Worm (Caenorhabditis elegans): Measurements from ENCODE around the gene srv-6.
A peak's percentile ranks its signal among the peaks of the same experiment; 100 is the strongest.

srv-6 gene

ce11 chrX:4245124-4245523, 11.7 kb upstream of the srv-6 start:
- peak; percentile 49 for TF ChIP-seq nhr-19 (GFP tag; conservative IDR thresholded peaks at IDR 0.05)
- no peak for TF ChIP-seq C34B4.2 (tag; optimal IDR thresholded peaks at IDR 0.05)
- no peak for TF ChIP-seq efl-1 (optimal IDR thresholded peaks at IDR 0.05)
- TF ChIP-seq efl-1 (GFP tag; optimal IDR thresholded peaks at IDR 0.05 in 1 of 2) = peak in 1 of 2 experiments; percentile 78
- TF ChIP-seq lin-35 (GFP tag; optimal IDR thresholded peaks at IDR 0.05) = peak in 1 of 2 experiments; percentile 55
- peak; percentile 74 for TF ChIP-seq elt-2 (tag; optimal IDR thresholded peaks at IDR 0.05)
- TF ChIP-seq nhr-20 (tag; optimal IDR thresholded peaks at IDR 0.05) = peak; percentile 1
- TF ChIP-seq tbx-2 (tag; optimal IDR thresholded peaks at IDR 0.05) = no peak
- no peak for TF ChIP-seq unc-98 (GFP tag; IDR thresholded peaks at IDR 0.05)

DNA sequence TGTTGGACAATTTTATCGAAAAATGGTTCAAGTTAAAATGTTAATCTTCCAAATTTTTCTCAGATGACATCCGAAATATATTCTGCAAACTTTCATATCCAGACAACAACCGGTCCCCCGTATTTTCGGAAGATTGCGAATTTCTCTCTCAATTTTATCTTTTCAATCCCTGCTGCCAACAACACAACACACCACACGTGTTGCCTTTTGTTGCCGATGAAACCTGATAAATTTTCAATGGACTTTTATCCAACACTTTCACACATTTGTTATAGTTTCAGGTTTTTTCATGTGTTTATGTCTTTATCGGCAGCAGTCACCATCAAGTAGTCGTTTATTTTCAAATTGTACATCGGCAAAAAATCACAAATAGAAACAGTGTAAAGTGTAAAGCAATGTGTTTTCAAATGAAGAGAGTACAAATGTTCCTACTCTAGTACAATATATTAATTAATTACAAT, 10.6 kb upstream of the srv-6 start:
- TF ChIP-seq nhr-19 (GFP tag; conservative IDR thresholded peaks at IDR 0.05) (0 out of 2 replicates have a peak, but pooled peaks have one; percentile 10), swsn-7 (tag; optimal IDR thresholded peaks at IDR 0.05) (no peak), isw-1 (GFP tag; IDR thresholded peaks at IDR 0.05) (no peak), ama-1 (optimal IDR thresholded peaks at IDR 0.05) (peak; percentile 89), jun-1 (tag; optimal IDR thresholded peaks at IDR 0.05) (no peak), mdl-1 (tag; optimal IDR thresholded peaks at IDR 0.05) (peak in 1 of 2 experiments; percentile 19), elt-3 (tag; optimal IDR thresholded peaks at IDR 0.05) (peak in 1 of 6 experiments; percentile 37), blmp-1 (tag; optimal IDR thresholded peaks at IDR 0.05) (peak; percentile 56), unc-30 (tag; optimal IDR thresholded peaks at IDR 0.05) (no peak), hpl-2 (GFP tag; optimal IDR thresholded peaks at IDR 0.05) (no peak), efl-1 (optimal IDR thresholded peaks at IDR 0.05) (no peak), efl-1 (GFP tag; optimal IDR thresholded peaks at IDR 0.05 in 1 of 2) (no peak), Y116A8C.19 (tag; optimal IDR thresholded peaks at IDR 0.05; ENCODE audit: borderline replicate concordance) (no peak), elt-2 (tag; optimal IDR thresholded peaks at IDR 0.05) (peak; percentile 32), snpc-4 (tag; optimal IDR thresholded peaks at IDR 0.05) (no peak), dsc-1 (tag; optimal IDR thresholded peaks at IDR 0.05) (no peak), sup-37 (GFP tag; optimal IDR thresholded peaks at IDR 0.05) (no peak), unc-98 (GFP tag; IDR thresholded peaks at IDR 0.05) (no peak), ceh-82 (tag; optimal IDR thresholded peaks at IDR 0.05) (no peak), lin-14 (GFP tag; optimal IDR thresholded peaks at IDR 0.05) (no peak), dpl-1 (GFP tag; optimal IDR thresholded peaks at IDR 0.05) (no peak), lsy-2 (tag; optimal IDR thresholded peaks at IDR 0.05) (no peak), nhr-90 (tag; optimal IDR thresholded peaks at IDR 0.05; ENCODE audit: poor library complexity) (peak; percentile 55), ets-5 (GFP tag; IDR thresholded peaks at IDR 0.05) (no peak), lin-35 (GFP tag; optimal IDR thresholded peaks at IDR 0.05) (peak in 1 of 2 experiments; percentile 49), ceh-8 (GFP tag; optimal IDR thresholded peaks at IDR 0.05) (no peak), pag-3 (tag; optimal IDR thresholded peaks at IDR 0.05; ENCODE audit: borderline replicate concordance, insufficient read depth) (no peak)

DNA sequence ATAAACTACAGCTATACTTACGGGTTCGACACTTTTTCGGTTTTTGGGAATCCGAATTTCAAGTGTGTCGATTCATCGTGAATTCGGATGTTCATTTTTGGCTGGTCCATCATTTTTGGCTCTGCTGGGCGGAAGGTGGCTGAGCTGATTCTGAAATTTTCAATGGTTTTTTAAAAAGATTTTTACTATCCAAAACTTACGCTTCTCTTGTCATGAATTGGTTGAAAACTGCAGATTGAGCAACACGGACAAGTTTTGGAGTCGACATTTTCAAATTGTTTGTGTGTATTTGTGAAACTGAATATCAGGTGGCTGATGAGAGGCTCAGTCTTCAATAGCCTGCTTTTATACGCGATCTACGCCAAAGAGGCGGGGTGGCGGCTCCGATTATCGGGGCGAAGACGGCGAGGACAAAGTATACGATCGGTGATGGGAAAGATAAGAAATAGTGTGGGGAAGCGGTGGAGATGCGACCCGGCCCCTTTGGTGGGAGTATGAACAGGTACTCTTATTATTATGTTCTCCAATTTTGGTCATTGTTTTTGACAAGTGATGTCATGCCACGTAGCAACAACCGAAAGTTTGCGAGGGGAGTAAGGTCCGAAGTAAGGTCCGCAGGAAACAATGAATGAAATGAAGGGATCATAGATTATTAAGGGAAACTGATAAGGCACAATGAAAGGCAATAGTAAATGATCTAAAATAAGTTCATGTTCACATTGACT, 9.8 kb upstream of the srv-6 start, which contains the start of gene F48D6.4:
TSS of gene F48D6.4 (minus strand) at position 346 of the 725 bp plus-strand sequence.
- no peak for TF ChIP-seq tlp-1 (tag; optimal IDR thresholded peaks at IDR 0.05)
- TF ChIP-seq nhr-85 (tag) = peak; percentile 14
- TF ChIP-seq elt-2 (tag; optimal IDR thresholded peaks at IDR 0.05) = peak; percentile 33
- no peak for TF ChIP-seq efl-1 (optimal IDR thresholded peaks at IDR 0.05)
- TF ChIP-seq efl-1 (GFP tag; optimal IDR thresholded peaks at IDR 0.05 in 1 of 2) = peak in 1 of 2 experiments; percentile 23
- TF ChIP-seq rnt-1 (tag; optimal IDR thresholded peaks at IDR 0.05) = no peak
- TF ChIP-seq ama-1 (optimal IDR thresholded peaks at IDR 0.05) = peak; percentile 11

DNA sequence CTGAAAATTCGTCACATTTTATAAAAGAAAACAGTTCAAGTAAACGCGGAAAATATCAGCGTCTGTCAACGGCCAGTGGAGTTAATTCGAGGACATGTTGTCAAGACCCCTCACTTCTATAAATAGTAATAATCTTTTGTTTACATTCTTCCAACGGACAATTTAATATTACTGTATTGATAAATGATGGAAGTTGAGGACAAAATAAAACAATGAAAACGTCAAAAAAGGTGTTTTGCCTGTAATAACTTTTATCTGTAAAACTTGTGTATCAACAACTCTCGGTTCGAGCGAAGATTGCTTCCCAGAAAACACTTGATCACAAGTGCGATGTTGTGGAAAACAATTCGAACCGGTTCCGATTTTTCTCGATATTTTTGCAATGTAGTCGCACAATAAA, 8.4 kb upstream of the srv-6 start:
- TF ChIP-seq ama-1 (optimal IDR thresholded peaks at IDR 0.05) (no peak), snu-23 (GFP tag; optimal IDR thresholded peaks at IDR 0.05) (peak; percentile 9), lin-35 (GFP tag; optimal IDR thresholded peaks at IDR 0.05) (no peak), tlp-1 (tag; optimal IDR thresholded peaks at IDR 0.05) (no peak), nhr-20 (tag; optimal IDR thresholded peaks at IDR 0.05) (peak; percentile 13), nhr-85 (tag) (peak; percentile 55), nhr-71 (tag; optimal IDR thresholded peaks at IDR 0.05) (peak; percentile 26), elt-2 (tag; optimal IDR thresholded peaks at IDR 0.05) (peak; percentile 34), egl-27 (tag; optimal IDR thresholded peaks at IDR 0.05) (no peak), lin-14 (GFP tag; optimal IDR thresholded peaks at IDR 0.05) (peak; percentile 30), sup-37 (GFP tag; optimal IDR thresholded peaks at IDR 0.05) (no peak)
